Worm (Caenorhabditis elegans): ENCODE data around the gene F32F2.4.
A peak's percentile ranks its signal among the peaks of the same experiment; 100 is the strongest.

F32F2.4 gene

DNA sequence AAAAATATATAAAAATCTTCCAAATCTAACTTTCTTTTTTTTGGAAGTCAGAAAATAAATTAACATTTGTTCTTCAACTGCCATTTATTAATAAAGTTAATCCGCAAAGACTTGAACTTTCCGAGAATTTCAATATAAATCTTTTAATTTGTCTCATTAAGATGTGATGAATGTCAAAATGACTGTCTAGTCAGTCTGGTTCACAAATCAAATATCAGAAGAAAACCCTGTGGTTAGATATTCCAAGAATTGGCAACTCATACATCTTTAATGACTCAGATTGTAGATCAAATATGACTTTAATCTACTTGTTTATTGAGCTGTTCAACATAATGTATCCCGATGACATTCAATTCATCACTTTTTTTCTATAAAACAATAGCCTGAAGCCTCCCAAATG, 10.4 kb upstream of the F32F2.4 start:
- TF ChIP-seq pha-4 (tag; optimal IDR thresholded peaks at IDR 0.05) (no peak), aly-2 (tag; optimal IDR thresholded peaks at IDR 0.05) (no peak), ztf-4 (tag; optimal IDR thresholded peaks at IDR 0.05) (no peak), zag-1 (tag; optimal IDR thresholded peaks at IDR 0.05) (no peak), unc-39 (tag; optimal IDR thresholded peaks at IDR 0.05) (no peak), nhr-28 (tag; optimal IDR thresholded peaks at IDR 0.05) (no peak), nhr-12 (tag; optimal IDR thresholded peaks at IDR 0.05) (no peak), lin-39 (tag; optimal IDR thresholded peaks at IDR 0.05) (no peak), ama-1 (optimal IDR thresholded peaks at IDR 0.05) (no peak), elt-1 (tag; optimal IDR thresholded peaks at IDR 0.05) (no peak), nhr-237 (tag; optimal IDR thresholded peaks at IDR 0.05) (no peak), nhr-43 (tag; optimal IDR thresholded peaks at IDR 0.05; ENCODE audit: poor library complexity, severe bottlenecking) (no peak), ceh-82 (tag; optimal IDR thresholded peaks at IDR 0.05) (no peak)

ce11 chrV:13266630-13267029, 9.4 kb upstream of the F32F2.4 start:
- no peak for TF ChIP-seq nhr-43 (tag; optimal IDR thresholded peaks at IDR 0.05; ENCODE audit: poor library complexity, severe bottlenecking)
- no peak for TF ChIP-seq tbx-2 (tag; optimal IDR thresholded peaks at IDR 0.05)
- peak; percentile 70 for TF ChIP-seq pqm-1 (tag; optimal IDR thresholded peaks at IDR 0.05)
- peak; percentile 34 for TF ChIP-seq elt-2 (tag; optimal IDR thresholded peaks at IDR 0.05)

ce11 chrV:13268032-13268431, 8.0 kb upstream of the F32F2.4 start:
- TF ChIP-seq jun-1 (tag; optimal IDR thresholded peaks at IDR 0.05) = peak; percentile 85
- TF ChIP-seq skn-1 (tag; optimal IDR thresholded peaks at IDR 0.05) = no peak
- TF ChIP-seq pqm-1 (tag; optimal IDR thresholded peaks at IDR 0.05) = peak; percentile 79
- peak; percentile 95 for TF ChIP-seq elt-2 (tag; optimal IDR thresholded peaks at IDR 0.05)
- TF ChIP-seq pha-4 (tag; optimal IDR thresholded peaks at IDR 0.05) = peak; percentile 58

- TF ChIP-seq fkh-10 (GFP tag; optimal IDR thresholded peaks at IDR 0.05) = no peak
- no peak for TF ChIP-seq ztf-4 (tag; optimal IDR thresholded peaks at IDR 0.05)
- peak; percentile 99 for TF ChIP-seq elt-2 (tag; optimal IDR thresholded peaks at IDR 0.05)
- no peak for TF ChIP-seq nhr-28 (tag; optimal IDR thresholded peaks at IDR 0.05)
- TF ChIP-seq tbx-2 (tag; optimal IDR thresholded peaks at IDR 0.05) = no peak
- TF ChIP-seq hmg-11 (tag; optimal IDR thresholded peaks at IDR 0.05) = no peak
- TF ChIP-seq pha-4 (tag; optimal IDR thresholded peaks at IDR 0.05) = peak; percentile 75
- no peak for TF ChIP-seq nhr-67 (tag; optimal IDR thresholded peaks at IDR 0.05)
- no peak for TF ChIP-seq unc-62 (GFP tag; optimal IDR thresholded peaks at IDR 0.05)
- TF ChIP-seq lin-15B (tag; optimal IDR thresholded peaks at IDR 0.05) = no peak
- peak; percentile 28 for TF ChIP-seq fos-1 (tag; optimal IDR thresholded peaks at IDR 0.05)
- no peak for TF ChIP-seq egl-5 (tag; optimal IDR thresholded peaks at IDR 0.05)
- no peak for TF ChIP-seq ceh-82 (tag; optimal IDR thresholded peaks at IDR 0.05)
- peak; percentile 20 for TF ChIP-seq lsy-12 (tag; optimal IDR thresholded peaks at IDR 0.05)
- no peak for TF ChIP-seq snpc-4 (tag; optimal IDR thresholded peaks at IDR 0.05)
- TF ChIP-seq pqm-1 (tag; optimal IDR thresholded peaks at IDR 0.05) = peak; percentile 88
- no peak for TF ChIP-seq egl-27 (tag; optimal IDR thresholded peaks at IDR 0.05)
- peak; percentile 92 for TF ChIP-seq jun-1 (tag; optimal IDR thresholded peaks at IDR 0.05)
- TF ChIP-seq ceh-16 (tag; optimal IDR thresholded peaks at IDR 0.05) = no peak
- TF ChIP-seq ceh-28 (tag; optimal IDR thresholded peaks at IDR 0.05) = no peak
- peak; percentile 50 for TF ChIP-seq nfya-1 (tag; optimal IDR thresholded peaks at IDR 0.05; ENCODE audit: insufficient read depth)
- TF ChIP-seq nhr-25 (tag; optimal IDR thresholded peaks at IDR 0.05) = no peak
- no peak for TF ChIP-seq elt-3 (tag; optimal IDR thresholded peaks at IDR 0.05)
These were observed 6.8 kb upstream of the F32F2.4 start for ce11 chrV:13269228-13269630.

DNA sequence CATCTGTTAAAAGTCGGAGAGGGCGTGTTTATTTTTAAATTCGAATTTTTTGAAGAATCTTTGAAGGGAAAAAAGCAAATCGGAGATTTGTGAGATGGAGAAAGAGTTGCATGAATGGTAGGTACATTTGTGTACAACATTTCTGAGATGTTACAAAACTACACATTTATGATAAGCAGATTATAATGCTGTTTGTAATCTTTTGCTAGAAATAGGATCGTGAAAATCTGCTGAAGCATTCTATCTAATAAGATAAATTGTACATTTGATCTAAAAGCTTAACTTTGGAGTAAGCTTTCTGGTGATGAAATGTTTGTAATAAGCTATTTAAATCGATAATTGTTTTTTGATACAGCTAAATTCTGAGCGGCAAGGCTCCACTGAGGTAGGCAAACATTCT, 3.8 kb upstream of the F32F2.4 start:
- no peak for TF ChIP-seq elt-3 (tag; optimal IDR thresholded peaks at IDR 0.05)
- no peak for TF ChIP-seq egl-27 (tag; optimal IDR thresholded peaks at IDR 0.05)
- no peak for TF ChIP-seq ceh-28 (tag; optimal IDR thresholded peaks at IDR 0.05)
- no peak for TF ChIP-seq unc-62 (GFP tag; optimal IDR thresholded peaks at IDR 0.05)
- no peak for TF ChIP-seq nfya-1 (tag; optimal IDR thresholded peaks at IDR 0.05; ENCODE audit: insufficient read depth)
- TF ChIP-seq lin-15B (tag; optimal IDR thresholded peaks at IDR 0.05) = no peak
- no peak for TF ChIP-seq ceh-9 (tag; optimal IDR thresholded peaks at IDR 0.05)
- no peak for TF ChIP-seq daf-12 (tag; optimal IDR thresholded peaks at IDR 0.05)
- TF ChIP-seq unc-39 (tag; optimal IDR thresholded peaks at IDR 0.05) = no peak

Measured in whole organism, L3 larva.